Fruit fly (Drosophila melanogaster) whole organism, adult: Measurements from ENCODE around the gene GckIII.
A peak's percentile ranks its signal among the peaks of the same experiment; 100 is the strongest.

Experiments used
- CG11617 ChIP-seq: fragments of 200-800 bp; sonication (Bioruptor generic); optimal IDR thresholded peaks from 2 replicates; lab custom pipeline; 2017; ENCODE audit warnings: mild to moderate bottlenecking, missing biosample characterization, missing genetic modification reagents, missing genetic modification characterization
- CG14711 ChIP-seq: fragments of 200-800 bp; sonication (Bioruptor generic); optimal IDR thresholded peaks from 2 replicates; lab custom pipeline; 2018; ENCODE audit warnings: missing biosample characterization, mild to moderate bottlenecking, missing genetic modification characterization, moderate library complexity
- CG1620 ChIP-seq: fragments of 200-800 bp; sonication (Bioruptor generic); optimal IDR thresholded peaks from 2 replicates; lab custom pipeline; 2016; ENCODE audit warnings: missing biosample characterization, missing genetic modification characterization
- Crg-1 ChIP-seq: fragments of 200-800 bp; sonication (Bioruptor generic); optimal IDR thresholded peaks from 2 replicates; lab custom pipeline; 2016; ENCODE audit warnings: missing biosample characterization, missing genetic modification characterization
- Mnt ChIP-seq: fragments of 200-800 bp; sonication (Bioruptor generic); optimal IDR thresholded peaks from 2 replicates; lab custom pipeline; 2016; ENCODE audit warnings: missing biosample characterization, mild to moderate bottlenecking, missing genetic modification characterization
- cnc ChIP-seq, 2 experiments: fragments of >200 bp; optimal IDR thresholded peaks; 2 replicates each; lab custom pipeline; 2017
- kay ChIP-seq: fragments of 200-800 bp; sonication (Bioruptor generic); peaks from one replicate; lab custom pipeline; 2016; ENCODE audit warnings: missing biosample characterization, missing genetic modification characterization, borderline replicate concordance
- tj ChIP-seq: fragments of 200-800 bp; sonication (Bioruptor generic); optimal IDR thresholded peaks from 3 replicates; lab custom pipeline; 2017; ENCODE audit warnings: missing biosample characterization, mild to moderate bottlenecking, missing genetic modification characterization, moderate library complexity

DNA sequence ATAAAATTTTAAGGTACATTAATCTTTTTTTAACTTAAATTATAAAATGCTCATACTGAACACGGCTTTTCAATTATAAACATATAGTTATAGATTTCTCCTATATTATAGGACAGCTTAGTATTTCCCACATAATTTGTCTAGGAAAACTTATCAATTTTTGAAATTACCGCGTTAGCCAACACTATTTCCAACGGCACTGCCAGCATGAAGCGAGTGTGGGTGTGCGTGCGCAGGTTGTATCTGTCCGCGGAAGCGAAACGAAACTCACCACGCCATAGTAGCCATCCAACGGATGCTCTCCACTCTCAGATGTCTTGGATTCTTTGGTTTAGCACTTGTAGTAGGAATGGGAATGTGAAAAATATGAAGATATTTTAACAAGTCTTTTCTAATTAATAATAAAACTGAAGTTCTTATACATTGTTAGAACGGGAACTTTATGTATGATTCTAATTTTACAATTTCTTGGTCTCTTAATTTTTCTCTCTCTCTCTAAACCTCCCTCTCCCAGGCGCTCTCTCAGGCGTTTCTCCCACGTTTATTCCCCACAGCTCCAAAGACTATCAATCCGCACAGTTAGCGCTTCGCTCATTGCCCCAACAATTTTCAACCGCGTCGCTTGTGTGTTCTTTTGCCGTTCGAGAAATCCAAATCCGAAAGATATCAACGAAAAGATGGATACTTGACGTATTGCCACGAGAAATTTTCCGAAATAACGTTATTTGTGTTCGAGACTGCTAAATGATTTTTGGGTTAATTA is 31.7 kb upstream of the GckIII start, which contains the start of gene Dad:
- TF ChIP-seq CG14711 (tag; lab: Kevin White, UChicago) (no peak), cnc (optimal IDR thresholded peaks at IDR 0.05; lab: Kevin White, UChicago) (no peak), CG1620 (GFP tag; lab: Kevin White, UChicago) (no peak), CG11617 (no peak), kay (GFP tag; lab: Kevin White, UChicago) (peak; percentile 85), Crg-1 (GFP tag; lab: Kevin White, UChicago) (peak; percentile 57), tj (peak; percentile 60), Mnt (GFP tag; lab: Kevin White, UChicago) (peak; percentile 70)
